Worm (Caenorhabditis elegans) whole organism, mixed stage, embryonic: Measurements from ENCODE around the gene pis-1.

Source experiments
- ceh-39 ChIP-seq: fragments of 150-350 bp; optimal IDR thresholded peaks from 2 replicates; lab custom pipeline; 2014; ENCODE audit warnings: missing biosample characterization, missing genetic modification characterization
- ces-1 ChIP-seq: fragments of 150-350 bp; optimal IDR thresholded peaks from 2 replicates; lab custom pipeline; 2014; ENCODE audit warnings: missing biosample characterization, missing genetic modification reagents, missing genetic modification characterization
- elt-3 ChIP-seq: fragments of 150-350 bp; optimal IDR thresholded peaks from 2 replicates; lab custom pipeline; 2014; ENCODE audit warnings: missing biosample characterization, missing genetic modification characterization
- flh-1 ChIP-seq: fragments of 200-800 bp; sonication (Bioruptor generic); optimal IDR thresholded peaks from 2 replicates; lab custom pipeline; 2018; ENCODE audit warnings: mild to moderate bottlenecking, missing genetic modification characterization, moderate library complexity, missing compliant biosample characterization
- ham-2 ChIP-seq: fragments of 200-800 bp; sonication (Bioruptor generic); optimal IDR thresholded peaks from 2 replicates; lab custom pipeline; 2018; ENCODE audit warnings: mild to moderate bottlenecking, missing genetic modification characterization, missing compliant biosample characterization
- lsy-2 ChIP-seq: fragments of 150-350 bp; optimal IDR thresholded peaks from 2 replicates; lab custom pipeline; 2014; ENCODE audit warnings: missing biosample characterization, missing genetic modification characterization
- mep-1 ChIP-seq: fragments of 150-350 bp; optimal IDR thresholded peaks from 2 replicates; lab custom pipeline; 2017; ENCODE audit warnings: missing biosample characterization, missing genetic modification reagents, missing genetic modification characterization, inconsistent platforms
- nhr-237 ChIP-seq: fragments of 150-350 bp; optimal IDR thresholded peaks from 2 replicates; lab custom pipeline; 2014; ENCODE audit warnings: missing biosample characterization, missing genetic modification characterization
- nhr-28 ChIP-seq: fragments of 150-350 bp; optimal IDR thresholded peaks from 2 replicates; lab custom pipeline; 2014; ENCODE audit warnings: missing biosample characterization, missing genetic modification characterization
- nhr-76 ChIP-seq: sonication (generic microtip); optimal IDR thresholded peaks from 2 replicates; lab custom pipeline; 2017; ENCODE audit warnings: missing biosample characterization, missing genetic modification characterization
- pha-4 ChIP-seq: fragments of 150-350 bp; optimal IDR thresholded peaks from 2 replicates; lab custom pipeline; 2018; ENCODE audit warnings: missing biosample characterization, missing genetic modification reagents, missing genetic modification characterization
- snpc-4 ChIP-seq: fragments of 150-350 bp; optimal IDR thresholded peaks from 2 replicates; lab custom pipeline; 2014; ENCODE audit warnings: missing biosample characterization, missing genetic modification characterization
- sptf-1 ChIP-seq: sonication (generic microtip); optimal IDR thresholded peaks from 2 replicates; lab custom pipeline; 2017; ENCODE audit warnings: mild to moderate bottlenecking, missing genetic modification characterization, moderate library complexity, missing compliant biosample characterization
- unc-62 ChIP-seq: fragments of 150-350 bp; optimal IDR thresholded peaks from 2 replicates; lab custom pipeline; 2014; ENCODE audit warnings: missing biosample characterization, missing genetic modification reagents, missing genetic modification characterization

DNA sequence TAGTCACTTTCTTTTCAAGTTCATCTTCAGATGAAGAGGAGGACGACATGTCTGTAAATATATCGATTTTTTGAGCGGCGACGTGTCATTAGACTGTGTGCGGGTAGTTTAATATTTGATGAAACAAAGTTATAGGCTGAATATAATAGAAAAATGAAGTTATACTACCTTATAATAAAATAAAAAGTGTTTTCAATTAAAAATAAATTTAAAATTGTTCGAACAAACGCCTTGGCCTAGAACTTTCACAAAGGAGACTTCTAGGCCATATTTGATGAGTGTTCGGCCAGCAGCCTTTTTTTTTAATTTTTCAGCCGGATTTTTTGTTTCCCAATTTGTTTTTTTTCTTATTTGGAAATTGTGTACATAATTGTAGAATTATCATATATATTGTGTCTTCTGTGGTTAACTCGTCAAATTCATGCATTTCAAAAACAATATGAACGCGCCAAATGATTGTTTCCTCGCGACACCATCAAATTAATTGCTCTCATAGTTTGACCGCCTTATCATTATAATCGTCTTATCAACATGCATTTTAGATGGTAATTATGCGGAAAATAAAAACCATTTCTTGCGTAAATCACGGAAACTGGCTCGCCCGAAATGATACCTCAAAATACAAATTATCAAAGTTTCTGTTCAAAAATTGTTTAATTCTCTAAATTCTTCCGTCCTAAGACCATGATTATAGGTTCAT, 1.1 kb upstream of the pis-1 start, which contains the start of gene T13F2.2:
- TF ChIP-seq ces-1 (GFP tag; lab: Kevin White, UChicago) = peak; percentile 22
- TF ChIP-seq mep-1 (tag; lab: Kevin White, UChicago) = no peak
- TF ChIP-seq unc-62 (GFP tag; lab: Kevin White, UChicago) = no peak
- no peak for TF ChIP-seq lsy-2 (tag; lab: Kevin White, UChicago)
- no peak for TF ChIP-seq ceh-39 (tag; lab: Kevin White, UChicago)
- TF ChIP-seq pha-4 (tag; lab: Kevin White, UChicago) = no peak
- TF ChIP-seq sptf-1 (tag; lab: Kevin White, UChicago) = no peak
- no peak for TF ChIP-seq snpc-4 (tag; lab: Kevin White, UChicago)
- TF ChIP-seq nhr-237 = no peak
- TF ChIP-seq elt-3 (tag; lab: Kevin White, UChicago) = no peak
- no peak for TF ChIP-seq flh-1 (GFP tag; lab: Kevin White, UChicago)
- no peak for TF ChIP-seq nhr-28 (tag; lab: Kevin White, UChicago)
- TF ChIP-seq nhr-76 (tag; lab: Kevin White, UChicago) = no peak
- no peak for TF ChIP-seq ham-2 (GFP tag; lab: Kevin White, UChicago)
